Worm (Caenorhabditis elegans): Measurements from ENCODE around the gene heri-1.

ce11 chrII:6158111-6158510 lies 45.1 kb upstream of the heri-1 start:
- TF ChIP-seq ama-1 (optimal IDR thresholded peaks at IDR 0.05) (no peak), flt-1 (GFP tag; IDR thresholded peaks at IDR 0.05) (no peak)

Measured in whole organism, early embryonic.